Worm (Caenorhabditis elegans) whole organism, late embryonic: Measurements from ENCODE around the gene K09C4.7.

Source experiments
- C08G9.2 ChIP-seq: sonication (generic microtip); optimal IDR thresholded peaks from 2 replicates; lab custom pipeline; 2016; ENCODE audit warnings: mild to moderate bottlenecking, missing genetic modification characterization, moderate library complexity, missing compliant biosample characterization
- F13H6.1 ChIP-seq: sonication (generic microtip); optimal IDR thresholded peaks from 2 replicates; lab custom pipeline; 2016; ENCODE audit warnings: missing genetic modification characterization, missing compliant biosample characterization
- K09A11.1 ChIP-seq: sonication (generic microtip); optimal IDR thresholded peaks from 2 replicates; lab custom pipeline; 2017; ENCODE audit warnings: antibody characterized with exemption, mild to moderate bottlenecking, missing genetic modification characterization, missing compliant biosample characterization; ENCODE audit not compliant: insufficient read depth
- Y22D7AL.16 ChIP-seq: sonication (generic microtip); optimal IDR thresholded peaks from 2 replicates; lab custom pipeline; 2016; ENCODE audit warnings: missing genetic modification characterization, missing compliant biosample characterization
- ahr-1 ChIP-seq: sonication (generic microtip); optimal IDR thresholded peaks from 2 replicates; lab custom pipeline; 2016; ENCODE audit warnings: missing genetic modification characterization, missing compliant biosample characterization
- ama-1 ChIP-seq: fragments of 150-350 bp; optimal IDR thresholded peaks from 2 replicates; lab custom pipeline; 2014
- ceh-14 ChIP-seq: sonication (generic microtip); optimal IDR thresholded peaks from 2 replicates; lab custom pipeline; 2016; ENCODE audit warnings: missing genotype, missing genetic modification characterization, missing compliant biosample characterization
- ceh-18 ChIP-seq: sonication (generic microtip); optimal IDR thresholded peaks from 2 replicates; lab custom pipeline; 2016; ENCODE audit warnings: missing genetic modification characterization, missing compliant biosample characterization
- ceh-30 ChIP-seq: fragments of 150-350 bp; optimal IDR thresholded peaks from 2 replicates; lab custom pipeline; 2014; ENCODE audit warnings: missing biosample characterization, missing genetic modification characterization
- ceh-31 ChIP-seq: sonication (generic microtip); optimal IDR thresholded peaks from 2 replicates; lab custom pipeline; 2016; ENCODE audit warnings: missing genetic modification characterization, missing compliant biosample characterization
- ceh-34 ChIP-seq: sonication (generic microtip); optimal IDR thresholded peaks from 2 replicates; lab custom pipeline; 2016; ENCODE audit warnings: mild to moderate bottlenecking, missing genetic modification characterization, missing compliant biosample characterization
- ceh-45 ChIP-seq: fragments of 200-800 bp; sonication (Bioruptor generic); IDR thresholded peaks from 2 replicates; pipeline ENCODE4 v1.3.6; 2022; ENCODE audit warnings: missing genetic modification reagents, missing genetic modification characterization, missing compliant biosample characterization
- che-1 ChIP-seq: sonication (generic microtip); optimal IDR thresholded peaks from 2 replicates; lab custom pipeline; 2016; ENCODE audit warnings: mild to moderate bottlenecking, missing genetic modification characterization, missing compliant biosample characterization
- dmd-4 ChIP-seq: sonication (generic microtip); optimal IDR thresholded peaks from 2 replicates; lab custom pipeline; 2016; ENCODE audit warnings: borderline replicate concordance, missing genetic modification characterization, missing compliant biosample characterization
- elt-2 ChIP-seq: sonication (generic microtip); optimal IDR thresholded peaks from 2 replicates; lab custom pipeline; 2016; ENCODE audit warnings: missing genetic modification reagents, missing genetic modification characterization, missing compliant biosample characterization
- eyg-1 ChIP-seq: sonication (generic microtip); optimal IDR thresholded peaks from 2 replicates; lab custom pipeline; 2016; ENCODE audit warnings: missing genotype, missing genetic modification characterization, missing compliant biosample characterization
- fax-1 ChIP-seq: sonication (generic microtip); optimal IDR thresholded peaks from 2 replicates; lab custom pipeline; 2016; ENCODE audit warnings: missing genotype, missing genetic modification characterization, missing compliant biosample characterization
- hlh-30 ChIP-seq: sonication (generic microtip); optimal IDR thresholded peaks from 2 replicates; lab custom pipeline; 2017; ENCODE audit warnings: antibody characterized with exemption, missing genetic modification characterization, missing compliant biosample characterization; ENCODE audit not compliant: insufficient read depth
- hlh-8 ChIP-seq: sonication (generic microtip); optimal IDR thresholded peaks from 2 replicates; lab custom pipeline; 2016; ENCODE audit warnings: missing genotype, missing genetic modification characterization, missing compliant biosample characterization
- lim-6 ChIP-seq: sonication (generic microtip); optimal IDR thresholded peaks from 2 replicates; lab custom pipeline; 2016; ENCODE audit warnings: missing genetic modification characterization, missing compliant biosample characterization
- madf-2 ChIP-seq: sonication (generic microtip); optimal IDR thresholded peaks from 2 replicates; lab custom pipeline; 2017; ENCODE audit warnings: missing genetic modification characterization, missing compliant biosample characterization
- nfya-1 ChIP-seq: sonication (generic microtip); optimal IDR thresholded peaks from 2 replicates; lab custom pipeline; 2017; ENCODE audit warnings: missing genetic modification characterization, mild to moderate bottlenecking, missing compliant biosample characterization, antibody characterized with exemption, moderate library complexity
- odd-2 ChIP-seq: sonication (generic microtip); optimal IDR thresholded peaks from 2 replicates; lab custom pipeline; 2017; ENCODE audit warnings: antibody characterized with exemption, mild to moderate bottlenecking, missing genetic modification characterization, missing compliant biosample characterization
- pag-3 ChIP-seq: sonication (generic microtip); optimal IDR thresholded peaks from 2 replicates; lab custom pipeline; 2016; ENCODE audit warnings: missing compliant biosample characterization, missing genetic modification characterization, borderline replicate concordance
- pat-9 ChIP-seq: fragments of 200-800 bp; sonication (Bioruptor generic); optimal IDR thresholded peaks from 2 replicates; lab custom pipeline; 2018; ENCODE audit warnings: mild to moderate bottlenecking, missing genetic modification characterization, moderate library complexity, missing compliant biosample characterization
- pha-4 ChIP-seq: fragments of 150-350 bp; optimal IDR thresholded peaks from 2 replicates; lab custom pipeline; 2018; ENCODE audit warnings: missing biosample characterization, missing genetic modification reagents, missing genetic modification characterization
- rnt-1 ChIP-seq: sonication (generic microtip); optimal IDR thresholded peaks from 2 replicates; lab custom pipeline; 2016; ENCODE audit warnings: missing genetic modification characterization, missing compliant biosample characterization
- sdc-2 ChIP-seq: sonication (generic microtip); optimal IDR thresholded peaks from 2 replicates; lab custom pipeline; 2016; ENCODE audit warnings: missing genotype, missing genetic modification characterization, missing compliant biosample characterization
- sox-4 ChIP-seq: sonication (generic microtip); optimal IDR thresholded peaks from 2 replicates; lab custom pipeline; 2017; ENCODE audit warnings: mild to moderate bottlenecking, missing genetic modification characterization, inconsistent platforms, missing compliant biosample characterization
- tbx-2 ChIP-seq: sonication (generic microtip); optimal IDR thresholded peaks from 2 replicates; lab custom pipeline; 2016; ENCODE audit warnings: missing genetic modification characterization, missing compliant biosample characterization
- tbx-7 ChIP-seq: sonication (generic microtip); optimal IDR thresholded peaks from 2 replicates; lab custom pipeline; 2016; ENCODE audit warnings: missing genotype, missing genetic modification characterization, missing compliant biosample characterization
- ttx-3 ChIP-seq: sonication (generic microtip); optimal IDR thresholded peaks from 2 replicates; lab custom pipeline; 2016; ENCODE audit warnings: missing genetic modification reagents, missing genetic modification characterization, missing compliant biosample characterization
- unc-42 ChIP-seq: sonication (generic microtip); optimal IDR thresholded peaks from 2 replicates; lab custom pipeline; 2016; ENCODE audit warnings: missing genotype, missing genetic modification characterization, missing compliant biosample characterization
- unc-55 ChIP-seq: sonication (generic microtip); optimal IDR thresholded peaks from 2 replicates; lab custom pipeline; 2017; ENCODE audit warnings: missing biosample characterization, missing genetic modification reagents, missing genetic modification characterization
- unc-86 ChIP-seq: sonication (generic microtip); optimal IDR thresholded peaks from 2 replicates; lab custom pipeline; 2016; ENCODE audit warnings: missing genetic modification characterization, missing compliant biosample characterization
- ztf-16 ChIP-seq: sonication (generic microtip); optimal IDR thresholded peaks from 2 replicates; lab custom pipeline; 2017; ENCODE audit warnings: missing genetic modification characterization, missing compliant biosample characterization

Gene K09C4.7

ce11 chrX:3235358-3235816 lies 37.3 kb upstream of the K09C4.7 start, which contains the start of gene F28B4.3:
F28B4.3 (minus strand) TSS chrX:3235408.
- TF ChIP-seq unc-86 (tag; lab: Kevin White, UChicago) (no peak), eyg-1 (tag; lab: Kevin White, UChicago) (no peak), fax-1 (tag; lab: Kevin White, UChicago) (no peak), odd-2 (tag; lab: Kevin White, UChicago) (no peak), pat-9 (no peak), hlh-8 (tag; lab: Kevin White, UChicago) (no peak), ztf-16 (tag; lab: Kevin White, UChicago) (no peak), sdc-2 (tag; lab: Kevin White, UChicago) (no peak)

ce11 chrX:3243614-3244013 lies 29.1 kb upstream of the K09C4.7 start, which contains the start of gene irg-7:
irg-7 (minus strand) TSS chrX:3243636.
- no peak for TF ChIP-seq sox-4
- no peak for TF ChIP-seq tbx-2 (tag; lab: Kevin White, UChicago)
- no peak for TF ChIP-seq F13H6.1 (tag; lab: Kevin White, UChicago)
- no peak for TF ChIP-seq ceh-30 (tag; lab: Kevin White, UChicago)
- no peak for TF ChIP-seq tbx-7 (tag; lab: Kevin White, UChicago)
- TF ChIP-seq hlh-30 = no peak
- no peak for TF ChIP-seq ceh-45 (GFP tag; lab: Robert Waterston, UW)
- no peak for TF ChIP-seq ama-1 (lab: Kevin White, UChicago)
- TF ChIP-seq ttx-3 (tag; lab: Kevin White, UChicago) = no peak
- TF ChIP-seq madf-2 (tag; lab: Kevin White, UChicago) = no peak
- TF ChIP-seq nfya-1 (tag; lab: Kevin White, UChicago) = no peak
- TF ChIP-seq K09A11.1 (tag; lab: Kevin White, UChicago) = no peak

ce11 chrX:3244402-3244801 lies 28.3 kb upstream of the K09C4.7 start:
- TF ChIP-seq pat-9 (no peak), lim-6 (tag; lab: Kevin White, UChicago) (no peak), unc-42 (tag; lab: Kevin White, UChicago) (no peak), ahr-1 (tag; lab: Kevin White, UChicago) (no peak), hlh-8 (tag; lab: Kevin White, UChicago) (no peak), ceh-14 (tag; lab: Kevin White, UChicago) (no peak), che-1 (no peak), ceh-18 (tag; lab: Kevin White, UChicago) (no peak)

- TF ChIP-seq unc-55 (GFP tag; lab: Kevin White, UChicago) = peak; percentile 61
- TF ChIP-seq dmd-4 (tag; lab: Kevin White, UChicago) = no peak
- TF ChIP-seq K09A11.1 (tag; lab: Kevin White, UChicago) = no peak
- peak; percentile 41 for TF ChIP-seq ceh-31 (tag; lab: Kevin White, UChicago)
- TF ChIP-seq ceh-14 (tag; lab: Kevin White, UChicago) = no peak
- no peak for TF ChIP-seq pag-3
- peak; percentile 18 for TF ChIP-seq ceh-34
- peak; percentile 7 for TF ChIP-seq sdc-2 (tag; lab: Kevin White, UChicago)
- TF ChIP-seq rnt-1 (tag; lab: Kevin White, UChicago) = peak; percentile 29
- TF ChIP-seq unc-42 (tag; lab: Kevin White, UChicago) = peak; percentile 72
- TF ChIP-seq elt-2 (tag; lab: Kevin White, UChicago) = no peak
- TF ChIP-seq hlh-8 (tag; lab: Kevin White, UChicago) = peak; percentile 51
- peak; percentile 12 for TF ChIP-seq ceh-18 (tag; lab: Kevin White, UChicago)
- TF ChIP-seq tbx-2 (tag; lab: Kevin White, UChicago) = peak; percentile 57
- TF ChIP-seq pat-9 = no peak
- TF ChIP-seq pha-4 (tag; lab: Kevin White, UChicago) = no peak
- TF ChIP-seq Y22D7AL.16 = no peak
- peak; percentile 91 for TF ChIP-seq hlh-30
- TF ChIP-seq C08G9.2 (tag; lab: Kevin White, UChicago) = no peak
- peak; percentile 54 for TF ChIP-seq nfya-1 (tag; lab: Kevin White, UChicago)
Measured at ce11 chrX:3245812-3246211, 26.9 kb upstream of the K09C4.7 start, which contains the start of gene F40F4.7. F40F4.7 (minus strand) TSS chrX:3245933.
